Worm (Caenorhabditis elegans) whole organism, young adult: Measurements from ENCODE around the gene elks-1.

Experiments
- B0261.1 ChIP-seq: sonication (generic microtip); optimal IDR thresholded peaks from 2 replicates; lab custom pipeline; 2016; ENCODE audit warnings: mild to moderate bottlenecking, missing genetic modification characterization, moderate library complexity, missing compliant biosample characterization
- B0336.3 ChIP-seq: fragments of 200-800 bp; sonication (Bioruptor generic); IDR thresholded peaks from 2 replicates; pipeline ENCODE4 v1.3.6; 2022; ENCODE audit warnings: missing genetic modification characterization, missing compliant biosample characterization
- C17E4.6 ChIP-seq: fragments of 200-800 bp; sonication (Bioruptor generic); IDR thresholded peaks from 2 replicates; pipeline ENCODE4 v1.3.6; 2022; ENCODE audit warnings: missing genetic modification reagents, missing genetic modification characterization, missing compliant biosample characterization
- F39B2.1 ChIP-seq: fragments of 200-800 bp; sonication (Bioruptor generic); IDR thresholded peaks from 2 replicates; pipeline ENCODE4 v1.3.6; 2022; ENCODE audit warnings: missing genetic modification reagents, missing genetic modification characterization, missing compliant biosample characterization
- F49E8.2 ChIP-seq: sonication (generic microtip); optimal IDR thresholded peaks from 3 replicates; lab custom pipeline; 2017; ENCODE audit warnings: missing genetic modification characterization, mild to moderate bottlenecking, missing compliant biosample characterization, antibody characterized with exemption, moderate library complexity; ENCODE audit not compliant: insufficient read depth
- Y67H2A.10 ChIP-seq: fragments of 200-800 bp; sonication (Bioruptor generic); conservative IDR thresholded peaks from 2 replicates; pipeline ENCODE4 v1.3.6; 2022; ENCODE audit warnings: missing genetic modification reagents, missing genetic modification characterization, missing compliant biosample characterization
- aptf-2 ChIP-seq: fragments of 200-800 bp; sonication (Bioruptor generic); conservative IDR thresholded peaks from 2 replicates; pipeline ENCODE4 v1.3.6; 2022; ENCODE audit warnings: missing genetic modification reagents, missing genetic modification characterization, missing compliant biosample characterization
- aptf-3 ChIP-seq: fragments of 200-800 bp; sonication (Bioruptor generic); IDR thresholded peaks from 2 replicates; pipeline ENCODE4 v1.3.6; 2022; ENCODE audit warnings: missing genetic modification characterization, missing compliant biosample characterization
- athp-1 ChIP-seq: sonication (generic microtip); optimal IDR thresholded peaks from 2 replicates; lab custom pipeline; 2017; ENCODE audit warnings: mild to moderate bottlenecking, missing genetic modification characterization, missing compliant biosample characterization
- attf-5 ChIP-seq: fragments of 200-800 bp; sonication (Bioruptor generic); optimal IDR thresholded peaks from 2 replicates; lab custom pipeline; 2018; ENCODE audit warnings: mild to moderate bottlenecking, missing genetic modification characterization, missing compliant biosample characterization
- bed-1 ChIP-seq: fragments of 200-800 bp; sonication (Bioruptor generic); IDR thresholded peaks from 2 replicates; pipeline ENCODE4 v1.3.6; 2022; ENCODE audit warnings: missing genetic modification reagents, missing genetic modification characterization, missing compliant biosample characterization
- ccch-3 ChIP-seq: fragments of 200-800 bp; sonication (Bioruptor generic); optimal IDR thresholded peaks from 2 replicates; lab custom pipeline; 2018; ENCODE audit warnings: mild to moderate bottlenecking, missing genetic modification characterization, missing compliant biosample characterization
- cebp-1 ChIP-seq, 2 experiments: fragments of 200-800 bp in 1 of 2; sonication (Bioruptor generic) in 1 of 2; sonication (generic microtip) in 1 of 2; IDR thresholded peaks in 1 of 2; optimal IDR thresholded peaks in 1 of 2; 2 replicates each; pipeline versions ENCODE4 v1.3.6 to Lab custom; 2017 to 2022; ENCODE audit warnings: missing compliant biosample characterization in 2 of 2, missing genetic modification characterization in 2 of 2, mild to moderate bottlenecking in 1 of 2, missing genetic modification reagents in 1 of 2, moderate library complexity in 1 of 2
- ceh-100 ChIP-seq: fragments of 200-800 bp; sonication (Bioruptor generic); IDR thresholded peaks from 2 replicates; pipeline ENCODE4 v1.3.6; 2022; ENCODE audit warnings: missing genetic modification reagents, missing genetic modification characterization, missing compliant biosample characterization
- ceh-79 ChIP-seq: sonication (generic microtip); optimal IDR thresholded peaks from 2 replicates; lab custom pipeline; 2017; ENCODE audit warnings: mild to moderate bottlenecking, missing genetic modification characterization, missing compliant biosample characterization
- ceh-91 ChIP-seq: fragments of 200-800 bp; sonication (Bioruptor generic); IDR thresholded peaks from 2 replicates; pipeline ENCODE4 v1.3.6; 2022; ENCODE audit warnings: missing genetic modification reagents, missing genetic modification characterization, missing compliant biosample characterization
- chd-7 ChIP-seq: sonication (generic microtip); optimal IDR thresholded peaks from 2 replicates; lab custom pipeline; 2016; ENCODE audit warnings: mild to moderate bottlenecking, missing genetic modification characterization, moderate library complexity, missing compliant biosample characterization
- die-1 ChIP-seq: sonication (generic microtip); optimal IDR thresholded peaks from 2 replicates; lab custom pipeline; 2016; ENCODE audit warnings: missing genotype, mild to moderate bottlenecking, missing genetic modification characterization, missing compliant biosample characterization
- hlh-12 ChIP-seq: sonication (generic microtip); optimal IDR thresholded peaks from 2 replicates; lab custom pipeline; 2016; ENCODE audit warnings: missing genetic modification characterization, missing compliant biosample characterization
- hlh-26 ChIP-seq: fragments of 200-800 bp; sonication (Bioruptor generic); conservative IDR thresholded peaks from 2 replicates; pipeline ENCODE4 v1.3.6; 2022; ENCODE audit warnings: missing genetic modification reagents, missing genetic modification characterization, missing compliant biosample characterization
- hmg-1.2 ChIP-seq: fragments of 200-800 bp; sonication (Bioruptor generic); IDR thresholded peaks from 2 replicates; pipeline ENCODE4 v1.3.6; 2022; ENCODE audit warnings: missing genetic modification reagents, missing genetic modification characterization, missing compliant biosample characterization
- hmg-20 ChIP-seq: fragments of 200-800 bp; sonication (Bioruptor generic); IDR thresholded peaks from 2 replicates; pipeline ENCODE4 v1.3.6; 2022; ENCODE audit warnings: missing genetic modification reagents, missing genetic modification characterization, missing compliant biosample characterization
- hrde-1 ChIP-seq: sonication (generic microtip); optimal IDR thresholded peaks from 2 replicates; lab custom pipeline; 2016; ENCODE audit warnings: missing genetic modification characterization, mild to moderate bottlenecking, missing compliant biosample characterization, moderate library complexity, missing genotype, missing genetic modification reagents, borderline replicate concordance
- let-526 ChIP-seq: fragments of 200-800 bp; sonication (Bioruptor generic); IDR thresholded peaks from 2 replicates; pipeline ENCODE4 v1.3.6; 2022; ENCODE audit warnings: missing genetic modification reagents, missing genetic modification characterization, missing compliant biosample characterization
- let-607 ChIP-seq, 2 experiments: fragments of 200-800 bp in 1 of 2; sonication (Bioruptor generic) in 1 of 2; sonication (generic microtip) in 1 of 2; optimal IDR thresholded peaks; 2 replicates each; lab custom pipeline; 2016 to 2018; ENCODE audit warnings: mild to moderate bottlenecking in 2 of 2, missing compliant biosample characterization in 2 of 2, missing genetic modification characterization in 2 of 2, moderate library complexity in 2 of 2, missing genotype in 1 of 2
- lin-26 ChIP-seq: fragments of 200-800 bp; sonication (Bioruptor generic); IDR thresholded peaks from 2 replicates; pipeline ENCODE4 v1.3.6; 2022; ENCODE audit warnings: missing genetic modification reagents, missing genetic modification characterization, missing compliant biosample characterization
- lin-54 ChIP-seq: fragments of 200-800 bp; sonication (Bioruptor generic); optimal IDR thresholded peaks from 2 replicates; lab custom pipeline; 2018; ENCODE audit warnings: mild to moderate bottlenecking, missing genetic modification characterization, missing compliant biosample characterization
- lsl-1 ChIP-seq: fragments of 200-800 bp; sonication (Bioruptor generic); optimal IDR thresholded peaks from 2 replicates; lab custom pipeline; 2018; ENCODE audit warnings: mild to moderate bottlenecking, missing genetic modification characterization, moderate library complexity, missing compliant biosample characterization
- madf-3 ChIP-seq: fragments of 200-800 bp; sonication (Bioruptor generic); IDR thresholded peaks from 2 replicates; pipeline ENCODE4 v1.3.6; 2022; ENCODE audit warnings: missing genetic modification reagents, missing genetic modification characterization, missing compliant biosample characterization
- madf-6 ChIP-seq: fragments of 200-800 bp; sonication (Bioruptor generic); IDR thresholded peaks from 2 replicates; pipeline ENCODE4 v1.3.6; 2022; ENCODE audit warnings: missing genetic modification reagents, missing genetic modification characterization, missing compliant biosample characterization
- madf-8 ChIP-seq: fragments of 200-800 bp; sonication (Bioruptor generic); conservative IDR thresholded peaks from 2 replicates; pipeline ENCODE4 v1.3.6; 2022; ENCODE audit warnings: missing genetic modification reagents, missing genetic modification characterization, missing compliant biosample characterization
- mcd-1 ChIP-seq: fragments of 200-800 bp; sonication (Bioruptor generic); IDR thresholded peaks from 2 replicates; pipeline ENCODE4 v1.3.6; 2022; ENCODE audit warnings: missing genetic modification reagents, missing genetic modification characterization, missing compliant biosample characterization
- mes-4 ChIP-seq: sonication (generic microtip); optimal IDR thresholded peaks from 2 replicates; lab custom pipeline; 2016; ENCODE audit warnings: missing genotype, missing genetic modification characterization, missing compliant biosample characterization
- mxl-1 ChIP-seq: sonication (generic microtip); optimal IDR thresholded peaks from 2 replicates; lab custom pipeline; 2016; ENCODE audit warnings: missing genetic modification characterization, missing compliant biosample characterization
- nhr-27 ChIP-seq: fragments of 200-800 bp; sonication (Bioruptor generic); optimal IDR thresholded peaks from 2 replicates; lab custom pipeline; 2018; ENCODE audit warnings: mild to moderate bottlenecking, missing genetic modification characterization, moderate library complexity, missing compliant biosample characterization
- nhr-80 ChIP-seq: sonication (generic microtip); optimal IDR thresholded peaks from 2 replicates; lab custom pipeline; 2016; ENCODE audit warnings: missing genetic modification characterization, missing compliant biosample characterization
- rec-8 ChIP-seq, 2 experiments: sonication (generic microtip); optimal IDR thresholded peaks; 2 replicates each; lab custom pipeline; 2016; ENCODE audit warnings: mild to moderate bottlenecking in 2 of 2, missing genetic modification characterization in 2 of 2, missing genetic modification reagents in 2 of 2, missing genotype in 2 of 2, missing biosample characterization in 1 of 2, missing compliant biosample characterization in 1 of 2, moderate library complexity in 1 of 2
- repo-1 ChIP-seq: sonication (generic microtip); optimal IDR thresholded peaks from 2 replicates; lab custom pipeline; 2017; ENCODE audit warnings: mild to moderate bottlenecking, missing genetic modification characterization, missing compliant biosample characterization
- snpc-3.4 ChIP-seq: sonication (generic microtip); optimal IDR thresholded peaks from 2 replicates; lab custom pipeline; 2017; ENCODE audit warnings: missing genetic modification characterization, mild to moderate bottlenecking, missing compliant biosample characterization, antibody characterized with exemption, moderate library complexity, missing genotype, missing genetic modification reagents
- tlf-1 ChIP-seq: fragments of 200-800 bp; sonication (Bioruptor generic); optimal IDR thresholded peaks from 2 replicates; lab custom pipeline; 2018; ENCODE audit warnings: mild to moderate bottlenecking, missing genetic modification characterization, missing compliant biosample characterization
- xnd-1 ChIP-seq: sonication (generic microtip); optimal IDR thresholded peaks from 2 replicates; lab custom pipeline; 2016; ENCODE audit warnings: missing genotype, missing genetic modification reagents, missing genetic modification characterization, missing compliant biosample characterization
- zim-3 ChIP-seq: sonication (generic microtip); optimal IDR thresholded peaks from 2 replicates; lab custom pipeline; 2017; ENCODE audit warnings: mild to moderate bottlenecking, missing genetic modification characterization, moderate library complexity, missing compliant biosample characterization
- ztf-22 ChIP-seq: fragments of 200-800 bp; sonication (Bioruptor generic); optimal IDR thresholded peaks from 2 replicates; lab custom pipeline; 2018; ENCODE audit warnings: mild to moderate bottlenecking, missing genetic modification characterization, moderate library complexity, missing compliant biosample characterization

elks-1 gene

DNA sequence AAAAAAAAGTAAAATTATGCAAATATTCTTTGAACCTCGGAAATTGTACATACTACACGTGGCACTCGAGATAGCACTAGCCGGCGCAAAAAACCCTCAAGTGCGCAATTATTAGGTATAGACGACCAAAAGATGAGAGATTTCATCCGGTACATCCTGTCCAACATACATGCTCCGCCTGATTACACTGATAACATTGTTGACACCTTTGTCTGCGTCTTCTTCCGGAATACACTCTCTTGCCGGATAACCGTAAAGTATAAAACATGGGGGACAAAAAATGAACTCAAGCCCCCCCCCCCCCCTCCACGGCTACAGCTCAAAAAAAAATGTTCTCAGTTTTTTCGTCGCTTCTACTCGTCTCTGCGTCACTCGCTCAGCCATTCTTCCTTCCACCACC, 51.5 kb downstream of the elks-1 start, which contains the start of gene W08E12.6:
Gene W08E12.6 (plus strand): TSS at position 301 of the 400 bp plus-strand sequence.
- TF ChIP-seq ceh-100 (GFP tag; lab: Robert Waterston, UW) (no peak), rec-8 (tag; optimal IDR thresholded peaks at IDR 0.05; lab: Kevin White, UChicago) (no peak), bed-1 (GFP tag; lab: Robert Waterston, UW) (no peak), cebp-1 (GFP tag; IDR thresholded peaks at IDR 0.05; lab: Robert Waterston, UW) (no peak), cebp-1 (tag; optimal IDR thresholded peaks at IDR 0.05; lab: Kevin White, UChicago) (no peak), hmg-1.2 (GFP tag; lab: Robert Waterston, UW) (no peak), hlh-12 (tag; lab: Kevin White, UChicago) (no peak), ztf-22 (GFP tag; lab: Kevin White, UChicago) (no peak), mcd-1 (GFP tag; lab: Robert Waterston, UW) (no peak), nhr-80 (tag; lab: Kevin White, UChicago) (no peak), ceh-91 (GFP tag; lab: Robert Waterston, UW) (no peak), hlh-26 (GFP tag; lab: Robert Waterston, UW) (no peak), Y67H2A.10 (GFP tag; lab: Robert Waterston, UW) (no peak), C17E4.6 (GFP tag; lab: Robert Waterston, UW) (no peak), let-607 (tag; optimal IDR thresholded peaks at IDR 0.05; lab: Kevin White, UChicago) (no peak), hmg-20 (GFP tag; lab: Robert Waterston, UW) (no peak), lsl-1 (GFP tag; lab: Kevin White, UChicago) (no peak), aptf-3 (GFP tag; lab: Robert Waterston, UW) (no peak)

- peak; percentile 22 for TF ChIP-seq attf-5
- peak; percentile 37 for TF ChIP-seq repo-1
- TF ChIP-seq madf-8 (GFP tag; lab: Robert Waterston, UW), result no peak; the same call in 1 of the 2 replicates
- peak; percentile 69 for TF ChIP-seq nhr-27 (tag; lab: Kevin White, UChicago)
- TF ChIP-seq ccch-3 (GFP tag; lab: Kevin White, UChicago), result no peak
- TF ChIP-seq athp-1, result peak; percentile 78
- peak; percentile 22; the same call in 1 of the 2 replicates for TF ChIP-seq F39B2.1 (GFP tag; lab: Robert Waterston, UW)
- TF ChIP-seq tlf-1 (GFP tag; lab: Kevin White, UChicago), result peak; percentile 45
- TF ChIP-seq chd-7, result peak; percentile 51
- TF ChIP-seq F49E8.2, result peak; percentile 83
- no peak for TF ChIP-seq let-526 (GFP tag; lab: Robert Waterston, UW)
- peak; percentile 65 for TF ChIP-seq madf-6 (GFP tag; lab: Robert Waterston, UW)
- peak; percentile 62 for TF ChIP-seq ceh-79 (tag; lab: Kevin White, UChicago)
- TF ChIP-seq xnd-1, result peak; percentile 46
- 0 out of 2 replicates have a peak, but pooled peaks have one; percentile 6 for TF ChIP-seq madf-3 (GFP tag; lab: Robert Waterston, UW)
- TF ChIP-seq aptf-2 (GFP tag; lab: Robert Waterston, UW), result no peak
- TF ChIP-seq lin-26 (GFP tag; lab: Robert Waterston, UW), result peak; percentile 59; the same call in 1 of the 2 replicates
- TF ChIP-seq zim-3 (tag; lab: Kevin White, UChicago), result peak; percentile 45
- peak; percentile 50 for TF ChIP-seq mes-4 (tag; lab: Kevin White, UChicago)
- TF ChIP-seq B0261.1 (tag; lab: Kevin White, UChicago), result no peak
- TF ChIP-seq mcd-1 (GFP tag; lab: Robert Waterston, UW), result peak; percentile 55
- 0 out of 2 replicates have a peak, but pooled peaks have one; percentile 77 for TF ChIP-seq aptf-3 (GFP tag; lab: Robert Waterston, UW)
- peak; percentile 60 for TF ChIP-seq hrde-1 (tag; lab: Kevin White, UChicago)
- peak; percentile 55 for TF ChIP-seq lin-54 (GFP tag; lab: Kevin White, UChicago)
- peak; percentile 82 for TF ChIP-seq B0336.3 (GFP tag; lab: Robert Waterston, UW)
- TF ChIP-seq snpc-3.4 (tag; lab: Kevin White, UChicago), result peak; percentile 4
- TF ChIP-seq die-1 (tag; lab: Kevin White, UChicago), result peak; percentile 41
- peak; percentile 48 for TF ChIP-seq mxl-1 (tag; lab: Kevin White, UChicago)
Measured at ce11 chrIV:3296578-3297549, 53.0 kb downstream of the elks-1 start.
